Worm (Caenorhabditis elegans): ENCODE measurements around the gene H05C05.2.

H05C05.2 gene

ce11 chrIII:2965534-2965933 lies at the start of gene H05C05.2:
Gene H05C05.2, minus strand, starts transcription at chrIII:2965634.
- TF ChIP-seq dao-5 (tag; optimal IDR thresholded peaks at IDR 0.05) (no peak), him-1 (tag; optimal IDR thresholded peaks at IDR 0.05) (no peak), W03F9.2 (tag; optimal IDR thresholded peaks at IDR 0.05) (no peak)

- no peak for TF ChIP-seq W03F9.2 (tag; optimal IDR thresholded peaks at IDR 0.05)
- TF ChIP-seq him-1 (tag; optimal IDR thresholded peaks at IDR 0.05), result no peak
- no peak for TF ChIP-seq dao-5 (tag; optimal IDR thresholded peaks at IDR 0.05)
Observed at ce11 chrIII:2995288-2995687, 29.9 kb upstream of the H05C05.2 start.

ce11 chrIII:2993963-2994362 lies 28.5 kb upstream of the H05C05.2 start:
- TF ChIP-seq W03F9.2 (tag; optimal IDR thresholded peaks at IDR 0.05), result no peak
- no peak for TF ChIP-seq him-1 (tag; optimal IDR thresholded peaks at IDR 0.05)
- no peak for TF ChIP-seq dao-5 (tag; optimal IDR thresholded peaks at IDR 0.05)

- TF ChIP-seq W03F9.2 (tag; optimal IDR thresholded peaks at IDR 0.05) (no peak), dao-5 (tag; optimal IDR thresholded peaks at IDR 0.05) (no peak), him-1 (tag; optimal IDR thresholded peaks at IDR 0.05) (no peak)
Observed at ce11 chrIII:2992234-2992633, 26.8 kb upstream of the H05C05.2 start.

ce11 chrIII:2989957-2990356 lies 24.5 kb upstream of the H05C05.2 start, which contains the start of gene Y55D5A.4:
Gene Y55D5A.4, minus strand, starts transcription at chrIII:2990057.
- no peak for TF ChIP-seq W03F9.2 (tag; optimal IDR thresholded peaks at IDR 0.05)

ce11 chrIII:2983044-2983443 lies 17.6 kb upstream of the H05C05.2 start:
- TF ChIP-seq W03F9.2 (tag; optimal IDR thresholded peaks at IDR 0.05), result no peak
- TF ChIP-seq him-1 (tag; optimal IDR thresholded peaks at IDR 0.05), result no peak
- no peak for TF ChIP-seq dao-5 (tag; optimal IDR thresholded peaks at IDR 0.05)

- TF ChIP-seq him-1 (tag; optimal IDR thresholded peaks at IDR 0.05), result no peak
- no peak for TF ChIP-seq dao-5 (tag; optimal IDR thresholded peaks at IDR 0.05)
- TF ChIP-seq W03F9.2 (tag; optimal IDR thresholded peaks at IDR 0.05), result no peak
Observed at ce11 chrIII:2982109-2982508, 16.7 kb upstream of the H05C05.2 start, which contains the start of gene Y55D5A.1. Gene Y55D5A.1, plus strand, starts transcription at chrIII:2982409.

- no peak for TF ChIP-seq him-1 (tag; optimal IDR thresholded peaks at IDR 0.05)
- TF ChIP-seq dao-5 (tag; optimal IDR thresholded peaks at IDR 0.05), result no peak
- TF ChIP-seq W03F9.2 (tag; optimal IDR thresholded peaks at IDR 0.05), result no peak
Observed at ce11 chrIII:2980927-2981326, 15.5 kb upstream of the H05C05.2 start.

- TF ChIP-seq him-1 (tag; optimal IDR thresholded peaks at IDR 0.05) (no peak), dao-5 (tag; optimal IDR thresholded peaks at IDR 0.05) (no peak), W03F9.2 (tag; optimal IDR thresholded peaks at IDR 0.05) (no peak)
Observed at ce11 chrIII:2976176-2976575, 10.7 kb upstream of the H05C05.2 start.

ce11 chrIII:2975689-2976088 lies 10.3 kb upstream of the H05C05.2 start, which contains the start of gene Y55D5A.3:
Gene Y55D5A.3, minus strand, starts transcription at chrIII:2975789.
- TF ChIP-seq W03F9.2 (tag; optimal IDR thresholded peaks at IDR 0.05), result no peak
- no peak for TF ChIP-seq dao-5 (tag; optimal IDR thresholded peaks at IDR 0.05)
- no peak for TF ChIP-seq him-1 (tag; optimal IDR thresholded peaks at IDR 0.05)

- TF ChIP-seq dao-5 (tag; optimal IDR thresholded peaks at IDR 0.05), result no peak
- no peak for TF ChIP-seq W03F9.2 (tag; optimal IDR thresholded peaks at IDR 0.05)
Observed at ce11 chrIII:2972977-2973376, 7.5 kb upstream of the H05C05.2 start.

ce11 chrIII:2970251-2970650 lies 4.8 kb upstream of the H05C05.2 start:
- TF ChIP-seq dao-5 (tag; optimal IDR thresholded peaks at IDR 0.05) (no peak), W03F9.2 (tag; optimal IDR thresholded peaks at IDR 0.05) (no peak), him-1 (tag; optimal IDR thresholded peaks at IDR 0.05) (no peak)

- TF ChIP-seq W03F9.2 (tag; optimal IDR thresholded peaks at IDR 0.05) (peak; percentile 32), dao-5 (tag; optimal IDR thresholded peaks at IDR 0.05) (no peak)
Observed at ce11 chrIII:2966462-2966861, 1.0 kb upstream of the H05C05.2 start.

ce11 chrIII:2961840-2962239 lies 3.6 kb downstream of the H05C05.2 start:
- TF ChIP-seq him-1 (tag; optimal IDR thresholded peaks at IDR 0.05), result no peak

ce11 chrIII:2952437-2952836 lies 13.0 kb downstream of the H05C05.2 start:
- TF ChIP-seq dao-5 (tag; optimal IDR thresholded peaks at IDR 0.05), result no peak
- TF ChIP-seq him-1 (tag; optimal IDR thresholded peaks at IDR 0.05), result no peak
- TF ChIP-seq W03F9.2 (tag; optimal IDR thresholded peaks at IDR 0.05), result no peak

Data from whole organism, L4/young adult.